Fruit fly (Drosophila melanogaster) whole organism, embryonic: Measurements from ENCODE around the gene CG17855.
A peak's percentile ranks its signal among the peaks of the same experiment; 100 is the strongest.

Experiments
- ATbp ChIP-seq: fragments of 200-800 bp; sonication (Bioruptor generic); optimal IDR thresholded peaks from 2 replicates; lab custom pipeline; 2017; ENCODE audit warnings: missing biosample characterization, mild to moderate bottlenecking, missing genetic modification characterization, missing genetic modification reagents
- Ada2b ChIP-seq: fragments of 200-800 bp; sonication (Bioruptor generic); IDR thresholded peaks from 2 replicates; pipeline ENCODE4 v1.3.6; 2022; ENCODE audit warnings: missing biosample characterization, missing genetic modification characterization
- CG10543 ChIP-seq: fragments of 200-800 bp; sonication (Bioruptor generic); optimal IDR thresholded peaks from 3 replicates; lab custom pipeline; 2017; ENCODE audit warnings: missing biosample characterization, mild to moderate bottlenecking, missing genetic modification characterization, moderate library complexity
- CG1647 ChIP-seq: fragments of 200-800 bp; sonication (Bioruptor generic); optimal IDR thresholded peaks from 3 replicates; lab custom pipeline; 2016; ENCODE audit warnings: missing biosample characterization, missing genetic modification characterization
- CG16813 ChIP-seq: fragments of 200-800 bp; sonication (Bioruptor generic); IDR thresholded peaks from 3 replicates; pipeline ENCODE4 v1.3.6; 2022; ENCODE audit warnings: missing biosample characterization, missing genetic modification characterization; ENCODE audit not compliant: partially characterized antibody
- CG16815 ChIP-seq: fragments of 200-800 bp; sonication (Bioruptor generic); optimal IDR thresholded peaks from 3 replicates; lab custom pipeline; 2017; ENCODE audit warnings: missing biosample characterization, mild to moderate bottlenecking, missing genetic modification characterization
- CG17361 ChIP-seq: fragments of 200-800 bp; sonication (Bioruptor generic); IDR thresholded peaks from 3 replicates; pipeline ENCODE4 v1.3.6; 2022; ENCODE audit warnings: missing biosample characterization, missing genetic modification characterization
- CG17568 ChIP-seq: fragments of 200-800 bp; sonication (Bioruptor generic); optimal IDR thresholded peaks from 2 replicates; lab custom pipeline; 2018; ENCODE audit warnings: missing biosample characterization, mild to moderate bottlenecking, missing genetic modification characterization, moderate library complexity
- CG31224 ChIP-seq: fragments of 200-800 bp; sonication (Bioruptor generic); IDR thresholded peaks from 2 replicates; pipeline ENCODE4 v1.3.6; 2022; ENCODE audit warnings: missing biosample characterization, missing genetic modification characterization
- CG31441 ChIP-seq: fragments of 200-800 bp; sonication (Bioruptor generic); IDR thresholded peaks from 2 replicates; pipeline ENCODE4 v1.3.6; 2022; ENCODE audit warnings: missing biosample characterization, missing genetic modification characterization
- CG34422 ChIP-seq: fragments of 200-800 bp; sonication (Bioruptor generic); IDR thresholded peaks from 3 replicates; pipeline ENCODE4 v1.3.6; 2022; ENCODE audit warnings: missing biosample characterization, missing genetic modification characterization
- CG3847 ChIP-seq: fragments of 200-800 bp; sonication (Bioruptor generic); IDR thresholded peaks from 2 replicates; pipeline ENCODE4 v1.3.6; 2022; ENCODE audit warnings: missing biosample characterization, missing genetic modification characterization
- CG5180 ChIP-seq: fragments of 200-800 bp; sonication (Bioruptor generic); optimal IDR thresholded peaks from 3 replicates; lab custom pipeline; 2017; ENCODE audit warnings: missing biosample characterization, missing genetic modification characterization, mild to moderate bottlenecking, moderate library complexity, missing genetic modification reagents
- CG6683 ChIP-seq: fragments of 200-800 bp; sonication (Bioruptor generic); optimal IDR thresholded peaks from 2 replicates; lab custom pipeline; 2017; ENCODE audit warnings: missing biosample characterization, mild to moderate bottlenecking, missing genetic modification characterization, missing genetic modification reagents
- CG6689 ChIP-seq: fragments of 200-800 bp; sonication (Bioruptor generic); IDR thresholded peaks from 2 replicates; pipeline ENCODE4 v1.3.6; 2022; ENCODE audit warnings: missing biosample characterization, missing genetic modification characterization
- CG6791 ChIP-seq: fragments of 200-800 bp; sonication (Bioruptor generic); IDR thresholded peaks from 3 replicates; pipeline ENCODE4 v1.3.6; 2022; ENCODE audit warnings: missing biosample characterization, missing genetic modification characterization; ENCODE audit not compliant: partially characterized antibody
- CG7271 ChIP-seq: fragments of 200-800 bp; sonication (Bioruptor generic); optimal IDR thresholded peaks from 2 replicates; lab custom pipeline; 2018; ENCODE audit warnings: missing biosample characterization, mild to moderate bottlenecking, missing genetic modification characterization, moderate library complexity
- CG7987 ChIP-seq: fragments of 200-800 bp; sonication (Bioruptor generic); optimal IDR thresholded peaks from 2 replicates; lab custom pipeline; 2018; ENCODE audit warnings: missing biosample characterization, mild to moderate bottlenecking, missing genetic modification characterization, moderate library complexity
- CG8359 ChIP-seq: fragments of 200-800 bp; sonication (Bioruptor generic); optimal IDR thresholded peaks from 2 replicates; lab custom pipeline; 2017; ENCODE audit warnings: missing biosample characterization, mild to moderate bottlenecking, missing genetic modification characterization, borderline replicate concordance
- CG9609 ChIP-seq: fragments of 200-800 bp; sonication (Bioruptor generic); optimal IDR thresholded peaks from 3 replicates; lab custom pipeline; 2016; ENCODE audit warnings: missing biosample characterization, missing genetic modification characterization
- CG9727 ChIP-seq: fragments of 200-800 bp; sonication (Bioruptor generic); optimal IDR thresholded peaks from 3 replicates; lab custom pipeline; 2017; ENCODE audit warnings: missing biosample characterization, mild to moderate bottlenecking, missing genetic modification characterization
- CoRest ChIP-seq: fragments of 200-800 bp; sonication (Bioruptor generic); optimal IDR thresholded peaks from 3 replicates; lab custom pipeline; 2018; ENCODE audit warnings: missing biosample characterization, mild to moderate bottlenecking, missing genetic modification characterization, moderate library complexity
- Dbx ChIP-seq: fragments of 200-800 bp; sonication (Bioruptor generic); IDR thresholded peaks from 3 replicates; pipeline ENCODE4 v1.3.6; 2022; ENCODE audit warnings: missing biosample characterization, missing genetic modification characterization
- Dip3 ChIP-seq: fragments of 200-800 bp; sonication (Bioruptor generic); optimal IDR thresholded peaks from 3 replicates; lab custom pipeline; 2016; ENCODE audit warnings: missing biosample characterization, missing genetic modification characterization
- E2f2 ChIP-seq: fragments of 200-800 bp; sonication (Bioruptor generic); IDR thresholded peaks from 2 replicates; pipeline ENCODE4 v1.3.6; 2022; ENCODE audit warnings: missing biosample characterization, missing genetic modification characterization
- Ets97D ChIP-seq: fragments of 200-800 bp; sonication (Bioruptor generic); optimal IDR thresholded peaks from 3 replicates; lab custom pipeline; 2016; ENCODE audit warnings: missing biosample characterization, missing genetic modification characterization
- Gug ChIP-seq: fragments of 200-800 bp; sonication (Bioruptor generic); IDR thresholded peaks from 4 replicates; pipeline ENCODE4 v1.3.6; 2022; ENCODE audit warnings: missing biosample characterization, missing genetic modification characterization
- H15 ChIP-seq: fragments of 200-800 bp; sonication (Bioruptor generic); IDR thresholded peaks from 3 replicates; pipeline ENCODE4 v1.3.6; 2022; ENCODE audit warnings: missing biosample characterization, missing genetic modification characterization
- Lim3 ChIP-seq: fragments of 200-800 bp; sonication (Bioruptor generic); IDR thresholded peaks from 2 replicates; pipeline ENCODE4 v1.3.6; 2022; ENCODE audit warnings: missing biosample characterization, missing genetic modification characterization
- Mad ChIP-seq: fragments of 200-800 bp; sonication (Bioruptor generic); optimal IDR thresholded peaks from 2 replicates; lab custom pipeline; 2016; ENCODE audit warnings: missing biosample characterization, missing genetic modification characterization
- Mrtf ChIP-seq: fragments of 200-800 bp; sonication (Bioruptor generic); IDR thresholded peaks from 3 replicates; pipeline ENCODE4 v1.3.6; 2022; ENCODE audit warnings: missing biosample characterization, missing genetic modification characterization
- Myb ChIP-seq: fragments of 200-800 bp; sonication (Bioruptor generic); optimal IDR thresholded peaks from 2 replicates; lab custom pipeline; 2016; ENCODE audit warnings: missing biosample characterization, missing genetic modification characterization
- NfI ChIP-seq: fragments of 200-800 bp; sonication (Bioruptor generic); optimal IDR thresholded peaks from 3 replicates; lab custom pipeline; 2018; ENCODE audit warnings: missing biosample characterization, mild to moderate bottlenecking, missing genetic modification characterization, moderate library complexity
- Opbp ChIP-seq: fragments of 200-800 bp; sonication (Bioruptor generic); IDR thresholded peaks from 3 replicates; pipeline ENCODE4 v1.3.6; 2022; ENCODE audit warnings: missing biosample characterization, missing genetic modification characterization; ENCODE audit not compliant: partially characterized antibody
- Sin3A ChIP-seq: fragments of >200 bp; optimal IDR thresholded peaks from 2 replicates; lab custom pipeline; 2018
- Usf ChIP-seq: fragments of 200-800 bp; sonication (Bioruptor generic); optimal IDR thresholded peaks from 2 replicates; lab custom pipeline; 2017; ENCODE audit warnings: missing genotype, missing biosample characterization, missing genetic modification characterization
- ab ChIP-seq: fragments of 200-800 bp; sonication (Bioruptor generic); optimal IDR thresholded peaks from 2 replicates; lab custom pipeline; 2016; ENCODE audit warnings: missing biosample characterization, missing genetic modification characterization
- caup ChIP-seq: fragments of 200-800 bp; sonication (Bioruptor generic); optimal IDR thresholded peaks from 3 replicates; lab custom pipeline; 2017; ENCODE audit warnings: missing biosample characterization, mild to moderate bottlenecking, missing genetic modification characterization, moderate library complexity; ENCODE audit not compliant: severe bottlenecking
- cwo ChIP-seq: fragments of 200-800 bp; sonication (Bioruptor generic); optimal IDR thresholded peaks from 3 replicates; lab custom pipeline; 2017; ENCODE audit warnings: missing biosample characterization, missing genetic modification characterization, mild to moderate bottlenecking, moderate library complexity, missing genetic modification reagents
- disco-r ChIP-seq: fragments of 200-800 bp; sonication (Bioruptor generic); optimal IDR thresholded peaks from 2 replicates; lab custom pipeline; 2016; ENCODE audit warnings: missing biosample characterization, missing genetic modification characterization
- dmrt99B ChIP-seq: fragments of 200-800 bp; sonication (Bioruptor generic); optimal IDR thresholded peaks from 2 replicates; lab custom pipeline; 2018; ENCODE audit warnings: missing biosample characterization, mild to moderate bottlenecking, missing genetic modification characterization, moderate library complexity
- her ChIP-seq: fragments of 200-800 bp; sonication (Bioruptor generic); optimal IDR thresholded peaks from 2 replicates; lab custom pipeline; 2016; ENCODE audit warnings: missing biosample characterization, missing genetic modification characterization
- jumu ChIP-seq: fragments of 200-800 bp; sonication (Bioruptor generic); optimal IDR thresholded peaks from 3 replicates; lab custom pipeline; 2016; ENCODE audit warnings: missing biosample characterization, missing genetic modification characterization
- lola ChIP-seq, 3 experiments: fragments of >200 bp in 2 of 3; fragments of 200-800 bp in 1 of 3; sonication (Bioruptor generic) in 1 of 3; optimal IDR thresholded peaks; 2 replicates each; lab custom pipeline; 2017 to 2019; ENCODE audit warnings: missing biosample characterization in 3 of 3, missing genetic modification characterization in 3 of 3, mild to moderate bottlenecking in 1 of 3, moderate library complexity in 1 of 3
- otp ChIP-seq: fragments of 200-800 bp; sonication (Bioruptor generic); IDR thresholded peaks from 3 replicates; pipeline ENCODE4, ENCODE4 v1.3.6; 2022; ENCODE audit warnings: missing biosample characterization, missing genetic modification characterization
- pfk ChIP-seq: fragments of 200-800 bp; sonication (Bioruptor generic); optimal IDR thresholded peaks from 2 replicates; lab custom pipeline; 2018; ENCODE audit warnings: missing biosample characterization, mild to moderate bottlenecking, missing genetic modification characterization, moderate library complexity
- sim ChIP-seq: fragments of 200-800 bp; sonication (Bioruptor generic); IDR thresholded peaks from 2 replicates; pipeline ENCODE4 v1.3.6; 2022; ENCODE audit warnings: missing biosample characterization, missing genetic modification characterization
- tna ChIP-seq: fragments of 200-800 bp; sonication (Bioruptor generic); IDR thresholded peaks from 2 replicates; pipeline ENCODE4 v1.3.6; 2022; ENCODE audit warnings: missing biosample characterization, missing genetic modification characterization; ENCODE audit not compliant: partially characterized antibody
- tx ChIP-seq: fragments of 200-800 bp; sonication (Bioruptor generic); optimal IDR thresholded peaks from 2 replicates; lab custom pipeline; 2016; ENCODE audit warnings: missing biosample characterization, missing genetic modification characterization
- usp ChIP-seq: fragments of >200 bp; optimal IDR thresholded peaks from 2 replicates; lab custom pipeline; 2017; ENCODE audit warnings: missing biosample characterization, missing genetic modification characterization

CG17855 gene

dm6 chr2L:9567398-9567856, 27.1 kb downstream of the CG17855 start (continued):
- TF ChIP-seq dmrt99B (tag; lab: Kevin White, UChicago) (peak; percentile 96), tx (GFP tag; lab: Kevin White, UChicago) (peak; percentile 77), Sin3A (lab: Kevin White, UChicago) (no peak), E2f2 (GFP tag; lab: Robert Waterston, UW) (peak; percentile 87), caup (GFP tag; lab: Kevin White, UChicago) (peak; percentile 100), H15 (GFP tag; lab: Robert Waterston, UW) (peak; percentile 95), CG34422 (peak; percentile 93), sim (GFP tag; lab: Robert Waterston, UW) (peak; percentile 93), Dbx (peak; percentile 97), usp (no peak), CG9727 (peak; percentile 96), Mrtf (GFP tag; lab: Robert Waterston, UW) (peak; percentile 89), CG6689 (peak; percentile 87), CG7987 (GFP tag; lab: Kevin White, UChicago) (peak; percentile 100), CG17361 (GFP tag; lab: Robert Waterston, UW) (peak; percentile 93), CG16813 (GFP tag; lab: Robert Waterston, UW) (no peak), Myb (GFP tag; lab: Kevin White, UChicago) (peak; percentile 83), pfk (GFP tag; lab: Kevin White, UChicago) (peak; percentile 89), CG5180 (GFP tag; lab: Kevin White, UChicago) (peak; percentile 93), Ets97D (peak; percentile 100), jumu (GFP tag; lab: Kevin White, UChicago) (peak; percentile 64), NfI (peak; percentile 100), CG10543 (GFP tag; lab: Kevin White, UChicago) (peak; percentile 99), CG16815 (GFP tag; lab: Kevin White, UChicago) (no peak), Lim3 (GFP tag; lab: Robert Waterston, UW) (peak; percentile 58; the same call in 1 of the 2 replicates), CG31441 (GFP tag; lab: Robert Waterston, UW) (peak; percentile 96), CG6791 (GFP tag; lab: Robert Waterston, UW) (no peak), CG8359 (GFP tag; lab: Kevin White, UChicago) (peak; percentile 94), CG6683 (peak; percentile 98), Ada2b (GFP tag; lab: Robert Waterston, UW) (peak; percentile 88; the same call in 1 of the 2 replicates), Gug (GFP tag; lab: Robert Waterston, UW) (peak; percentile 65; the same call in 3 of the 4 replicates), Opbp (no peak), disco-r (GFP tag; lab: Kevin White, UChicago) (peak; percentile 97), tna (GFP tag; lab: Robert Waterston, UW) (no peak), CoRest (tag; lab: Kevin White, UChicago) (peak; percentile 93), her (GFP tag; lab: Kevin White, UChicago) (peak; percentile 96), Usf (GFP tag; lab: Kevin White, UChicago) (peak; percentile 61), cwo (GFP tag; lab: Kevin White, UChicago) (peak; percentile 94), CG9609 (GFP tag; lab: Kevin White, UChicago) (peak; percentile 88), ab (GFP tag; lab: Kevin White, UChicago) (no peak), CG7271 (tag; lab: Kevin White, UChicago) (peak; percentile 97), lola (GFP tag; optimal IDR thresholded peaks at IDR 0.05; lab: Kevin White, UChicago) (peak in 1 of 3 experiments; percentile 65), CG31224 (GFP tag; lab: Robert Waterston, UW) (peak; percentile 90), CG1647 (peak; percentile 96), CG17568 (GFP tag; lab: Kevin White, UChicago) (peak; percentile 100), Mad (GFP tag; lab: Kevin White, UChicago) (peak; percentile 96), ATbp (peak; percentile 100), Dip3 (GFP tag; lab: Kevin White, UChicago) (peak; percentile 92), otp (GFP tag; lab: Robert Waterston, UW) (peak; percentile 99), CG3847 (GFP tag; lab: Robert Waterston, UW) (peak; percentile 90)
